Worm (Caenorhabditis elegans) whole organism, mixed stage, embryonic: ENCODE data around the gene M01B2.10.

Experiments
- M03D4.4 ChIP-seq: sonication (generic microtip); optimal IDR thresholded peaks from 2 replicates; lab custom pipeline; 2017; ENCODE audit warnings: mild to moderate bottlenecking, missing genetic modification characterization, missing compliant biosample characterization
- bed-3 ChIP-seq: fragments of 200-800 bp; sonication (Bioruptor generic); optimal IDR thresholded peaks from 3 replicates; lab custom pipeline; 2018; ENCODE audit warnings: mild to moderate bottlenecking, missing genetic modification characterization, moderate library complexity, missing compliant biosample characterization
- ham-2 ChIP-seq: fragments of 200-800 bp; sonication (Bioruptor generic); optimal IDR thresholded peaks from 2 replicates; lab custom pipeline; 2018; ENCODE audit warnings: mild to moderate bottlenecking, missing genetic modification characterization, missing compliant biosample characterization
- nhr-237 ChIP-seq: fragments of 150-350 bp; optimal IDR thresholded peaks from 2 replicates; lab custom pipeline; 2014; ENCODE audit warnings: missing biosample characterization, missing genetic modification characterization
- nhr-28 ChIP-seq: fragments of 150-350 bp; optimal IDR thresholded peaks from 2 replicates; lab custom pipeline; 2014; ENCODE audit warnings: missing biosample characterization, missing genetic modification characterization
- nhr-76 ChIP-seq: sonication (generic microtip); optimal IDR thresholded peaks from 2 replicates; lab custom pipeline; 2017; ENCODE audit warnings: missing biosample characterization, missing genetic modification characterization
- pha-4 ChIP-seq: fragments of 150-350 bp; optimal IDR thresholded peaks from 2 replicates; lab custom pipeline; 2018; ENCODE audit warnings: missing biosample characterization, missing genetic modification reagents, missing genetic modification characterization
- snpc-4 ChIP-seq: fragments of 150-350 bp; optimal IDR thresholded peaks from 2 replicates; lab custom pipeline; 2014; ENCODE audit warnings: missing biosample characterization, missing genetic modification characterization
- unc-62 ChIP-seq: fragments of 150-350 bp; optimal IDR thresholded peaks from 2 replicates; lab custom pipeline; 2014; ENCODE audit warnings: missing biosample characterization, missing genetic modification reagents, missing genetic modification characterization

DNA sequence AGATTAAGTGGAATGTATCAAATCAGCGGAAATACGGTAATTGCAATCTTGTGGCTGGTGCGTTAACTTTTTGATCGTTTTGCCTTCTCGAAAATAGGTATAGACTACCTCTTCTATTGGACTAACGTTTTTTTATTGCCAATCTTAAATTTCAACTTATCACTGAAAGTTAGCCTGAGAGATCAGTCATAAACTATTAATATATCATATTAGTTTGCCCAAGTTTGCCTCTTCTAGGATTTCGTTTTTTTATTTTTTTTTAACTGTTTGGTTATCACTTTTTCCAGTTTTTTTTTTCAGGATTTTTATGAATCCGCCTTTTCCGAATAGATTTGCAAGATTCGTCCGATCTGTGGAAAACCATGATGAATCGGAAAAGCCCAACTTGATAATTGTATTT, 17.8 kb downstream of the M01B2.10 start, which contains the start of gene kin-30:
- no peak for TF ChIP-seq snpc-4 (tag; lab: Kevin White, UChicago)
- no peak for TF ChIP-seq unc-62 (GFP tag; lab: Kevin White, UChicago)
- no peak for TF ChIP-seq M03D4.4 (tag; lab: Kevin White, UChicago)
- no peak for TF ChIP-seq nhr-237 (tag; lab: Kevin White, UChicago)
- TF ChIP-seq pha-4 = no peak
- no peak for TF ChIP-seq nhr-28 (tag; lab: Kevin White, UChicago)
- no peak for TF ChIP-seq nhr-76
- TF ChIP-seq bed-3 (GFP tag; lab: Kevin White, UChicago) = no peak
- no peak for TF ChIP-seq ham-2 (GFP tag; lab: Kevin White, UChicago)
